Comparison of ENCODE assay signal across 1 fruit fly cellular context in genomic region chrX:16458551-16458950, dm6.
TF ChIP-seq lines count a peak whose summit lies in the region.

No protein-coding gene starts in this region.

TF ChIP-seq in whole organism, embryonic, 481 proteins besides CTCF, POLR2A, EP300 and RAD21 (continued from another document):
- peak; percentile 73 for TF ChIP-seq row (GFP tag; IDR thresholded peaks at IDR 0.05; lab: Robert Waterston, UW)
- no peak for TF ChIP-seq GATAe (GFP tag; conservative IDR thresholded peaks at IDR 0.05; lab: Robert Waterston, UW)
- peak; percentile 30 for TF ChIP-seq Hr3 (GFP tag; optimal IDR thresholded peaks at IDR 0.05; lab: Kevin White, UChicago)
- no peak for TF ChIP-seq ems (GFP tag; optimal IDR thresholded peaks at IDR 0.05; lab: Kevin White, UChicago)
- TF ChIP-seq CG17359 (tag; optimal IDR thresholded peaks at IDR 0.05; lab: Kevin White, UChicago) = no peak
- TF ChIP-seq chinmo (GFP tag; IDR thresholded peaks at IDR 0.05; lab: Robert Waterston, UW; ENCODE audit: partially characterized antibody) = no peak
- no peak for TF ChIP-seq fru (optimal IDR thresholded peaks at IDR 0.05; lab: Kevin White, UChicago)
- no peak for TF ChIP-seq Bteb2 (GFP tag; optimal IDR thresholded peaks at IDR 0.05; lab: Kevin White, UChicago)
- TF ChIP-seq Max (GFP tag; optimal IDR thresholded peaks at IDR 0.05; lab: Kevin White, UChicago) = no peak
- no peak for TF ChIP-seq PHDP (tag; optimal IDR thresholded peaks at IDR 0.05; lab: Kevin White, UChicago)
- TF ChIP-seq CG6683 (GFP tag; optimal IDR thresholded peaks at IDR 0.05; lab: Kevin White, UChicago) = no peak
- TF ChIP-seq Kr (GFP tag; optimal IDR thresholded peaks at IDR 0.05; lab: Kevin White, UChicago) = no peak
- peak; percentile 14 for TF ChIP-seq Xbp1 (GFP tag; optimal IDR thresholded peaks at IDR 0.05; lab: Kevin White, UChicago)
- no peak for TF ChIP-seq CG11560 (tag; IDR thresholded peaks at IDR 0.05; lab: Robert Waterston, UW)
- no peak for TF ChIP-seq Mes4 (GFP tag; optimal IDR thresholded peaks at IDR 0.05; lab: Kevin White, UChicago)
- TF ChIP-seq Rx (GFP tag; IDR thresholded peaks at IDR 0.05; lab: Robert Waterston, UW) = no peak
- TF ChIP-seq slou (GFP tag; optimal IDR thresholded peaks at IDR 0.05; lab: Kevin White, UChicago) = no peak
- no peak for TF ChIP-seq CG18764 (GFP tag; optimal IDR thresholded peaks at IDR 0.05; lab: Kevin White, UChicago)
- TF ChIP-seq luna (GFP tag; optimal IDR thresholded peaks at IDR 0.05; lab: Kevin White, UChicago) = no peak
- no peak for TF ChIP-seq pho (GFP tag; optimal IDR thresholded peaks at IDR 0.05; lab: Kevin White, UChicago)
- TF ChIP-seq CG15269 (tag; optimal IDR thresholded peaks at IDR 0.05; lab: Kevin White, UChicago) = no peak
- TF ChIP-seq CG31224 (GFP tag; IDR thresholded peaks at IDR 0.05; lab: Robert Waterston, UW) = 0 out of 2 replicates have a peak, but pooled peaks have one; percentile 14
- TF ChIP-seq CG10431 (GFP tag; optimal IDR thresholded peaks at IDR 0.05; lab: Kevin White, UChicago) = no peak
- TF ChIP-seq crc (GFP tag; optimal IDR thresholded peaks at IDR 0.05; lab: Kevin White, UChicago) = no peak
- TF ChIP-seq tap (tag; optimal IDR thresholded peaks at IDR 0.05; lab: Kevin White, UChicago) = no peak
- no peak for TF ChIP-seq CG4328 (GFP tag; optimal IDR thresholded peaks at IDR 0.05; lab: Kevin White, UChicago)
- TF ChIP-seq CG8388 (GFP tag; optimal IDR thresholded peaks at IDR 0.05; lab: Kevin White, UChicago) = peak; percentile 99
- peak; percentile 58 for TF ChIP-seq sens (GFP tag; lab: Kevin White, UChicago)
- no peak for TF ChIP-seq Med (GFP tag; lab: Kevin White, UChicago)
- no peak for TF ChIP-seq pfk (GFP tag; optimal IDR thresholded peaks at IDR 0.05; lab: Kevin White, UChicago)
- TF ChIP-seq stc (GFP tag; IDR thresholded peaks at IDR 0.05; lab: Robert Waterston, UW) = 0 out of 2 replicates have a peak, but pooled peaks have one; percentile 22
- TF ChIP-seq CG5180 (GFP tag; optimal IDR thresholded peaks at IDR 0.05; lab: Kevin White, UChicago) = no peak
- no peak for TF ChIP-seq Ets65A (GFP tag; lab: Kevin White, UChicago)
- no peak for TF ChIP-seq CG7556 (GFP tag; optimal IDR thresholded peaks at IDR 0.05; lab: Kevin White, UChicago)
- no peak for TF ChIP-seq Doc3 (GFP tag; IDR thresholded peaks at IDR 0.05; lab: Robert Waterston, UW; ENCODE audit: partially characterized antibody)
- no peak for TF ChIP-seq Hr78 (GFP tag; optimal IDR thresholded peaks at IDR 0.05; lab: Kevin White, UChicago)
- TF ChIP-seq CG4707 (GFP tag; optimal IDR thresholded peaks at IDR 0.05; lab: Kevin White, UChicago) = no peak
- TF ChIP-seq Ets97D (GFP tag; optimal IDR thresholded peaks at IDR 0.05; lab: Kevin White, UChicago) = no peak
- TF ChIP-seq CG4730 (GFP tag; IDR thresholded peaks at IDR 0.05; lab: Robert Waterston, UW) = no peak
- no peak for TF ChIP-seq CG1602 (GFP tag; optimal IDR thresholded peaks at IDR 0.05; lab: Kevin White, UChicago)
- no peak for TF ChIP-seq CG14050 (GFP tag; IDR thresholded peaks at IDR 0.05; lab: Robert Waterston, UW)
- TF ChIP-seq Dek (tag; optimal IDR thresholded peaks at IDR 0.05; lab: Kevin White, UChicago) = no peak
- peak; percentile 14 for TF ChIP-seq phol (tag; optimal IDR thresholded peaks at IDR 0.05; lab: Kevin White, UChicago)
- no peak for TF ChIP-seq wek (GFP tag; optimal IDR thresholded peaks at IDR 0.05; lab: Kevin White, UChicago)
- no peak for TF ChIP-seq Meics (GFP tag; optimal IDR thresholded peaks at IDR 0.05; lab: Kevin White, UChicago)
- no peak for TF ChIP-seq Myb (GFP tag; optimal IDR thresholded peaks at IDR 0.05; lab: Kevin White, UChicago)
- TF ChIP-seq al (GFP tag; IDR thresholded peaks at IDR 0.05; lab: Robert Waterston, UW) = no peak
- TF ChIP-seq cas (GFP tag; IDR thresholded peaks at IDR 0.05; lab: Robert Waterston, UW) = no peak
- TF ChIP-seq Hr51 (GFP tag; optimal IDR thresholded peaks at IDR 0.05; lab: Kevin White, UChicago) = no peak
- TF ChIP-seq CG15479 (GFP tag; optimal IDR thresholded peaks at IDR 0.05; lab: Kevin White, UChicago) = peak; percentile 34
- no peak for TF ChIP-seq Doc2 (GFP tag; IDR thresholded peaks at IDR 0.05; lab: Robert Waterston, UW)
- TF ChIP-seq CG9817 (tag; optimal IDR thresholded peaks at IDR 0.05; lab: Kevin White, UChicago) = peak; percentile 1
- no peak for TF ChIP-seq Fer3 (tag; optimal IDR thresholded peaks at IDR 0.05; lab: Kevin White, UChicago)
- TF ChIP-seq CG18262 (tag; optimal IDR thresholded peaks at IDR 0.05; lab: Kevin White, UChicago) = peak; percentile 2
- no peak for TF ChIP-seq exex (tag; optimal IDR thresholded peaks at IDR 0.05; lab: Kevin White, UChicago)
- TF ChIP-seq pita (GFP tag; optimal IDR thresholded peaks at IDR 0.05; lab: Kevin White, UChicago) = no peak
- TF ChIP-seq gcm2 (GFP tag; optimal IDR thresholded peaks at IDR 0.05; lab: Kevin White, UChicago) = no peak
- peak; percentile 3 for TF ChIP-seq CoRest (tag; optimal IDR thresholded peaks at IDR 0.05; lab: Kevin White, UChicago)
- no peak for TF ChIP-seq sd (tag; optimal IDR thresholded peaks at IDR 0.05; lab: Kevin White, UChicago)
- no peak for TF ChIP-seq bigmax (GFP tag; optimal IDR thresholded peaks at IDR 0.05; lab: Kevin White, UChicago)
- TF ChIP-seq CG10321 (GFP tag; IDR thresholded peaks at IDR 0.05; lab: Robert Waterston, UW) = no peak
- no peak for TF ChIP-seq zen2 (GFP tag; IDR thresholded peaks at IDR 0.05; lab: Robert Waterston, UW; ENCODE audit: partially characterized antibody)
- TF ChIP-seq vfl (GFP tag; optimal IDR thresholded peaks at IDR 0.05; lab: Kevin White, UChicago) = no peak
- no peak for TF ChIP-seq CG7745 (tag; optimal IDR thresholded peaks at IDR 0.05; lab: Kevin White, UChicago)
- TF ChIP-seq CG8765 (GFP tag; IDR thresholded peaks at IDR 0.05; lab: Robert Waterston, UW) = no peak
- TF ChIP-seq CG6791 (GFP tag; IDR thresholded peaks at IDR 0.05; lab: Robert Waterston, UW; ENCODE audit: partially characterized antibody) = no peak
- no peak for TF ChIP-seq CG4820 (GFP tag; optimal IDR thresholded peaks at IDR 0.05; lab: Kevin White, UChicago)
- TF ChIP-seq insv (GFP tag; optimal IDR thresholded peaks at IDR 0.05; lab: Kevin White, UChicago) = no peak
- TF ChIP-seq Asciz (GFP tag; optimal IDR thresholded peaks at IDR 0.05; lab: Kevin White, UChicago) = no peak
